Worm (Caenorhabditis elegans) whole organism, early embryonic: ENCODE data around the gene C39B10.4.

Source experiments
- ama-1 ChIP-seq: fragments of 150-350 bp; optimal IDR thresholded peaks from 2 replicates; lab custom pipeline; 2014
- hmg-4 ChIP-seq: fragments of 200-800 bp; sonication (Bioruptor generic); optimal IDR thresholded peaks from 2 replicates; lab custom pipeline; 2018; ENCODE audit warnings: mild to moderate bottlenecking, missing genetic modification characterization, missing compliant biosample characterization
- hnd-1 ChIP-seq: sonication (generic microtip); optimal IDR thresholded peaks from 2 replicates; lab custom pipeline; 2016; ENCODE audit warnings: missing genetic modification characterization, missing compliant biosample characterization
- scrt-1 ChIP-seq: fragments of 200-800 bp; sonication (Bioruptor generic); IDR thresholded peaks from 2 replicates; pipeline ENCODE4 v1.3.6; 2022; ENCODE audit warnings: missing genetic modification characterization, missing compliant biosample characterization

DNA sequence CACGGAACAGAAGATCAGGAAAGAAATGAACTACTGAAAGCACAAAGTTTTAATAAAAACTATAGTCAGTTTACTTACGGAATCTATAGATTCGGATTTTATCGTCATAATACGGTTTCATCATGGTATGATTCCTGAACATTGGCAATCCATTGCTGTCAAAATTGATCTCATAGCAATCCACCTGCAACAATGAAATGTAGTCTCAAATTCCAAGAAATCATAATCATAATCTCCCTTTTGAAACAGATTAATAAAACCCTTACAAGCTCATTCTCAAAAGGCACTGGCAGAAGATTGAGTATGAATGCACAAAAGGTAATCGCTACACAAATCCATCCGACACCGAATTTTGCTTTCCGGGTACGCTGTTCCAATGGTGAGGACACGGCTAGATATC, 17.6 kb downstream of the C39B10.4 start:
- TF ChIP-seq hnd-1 (tag; lab: Kevin White, UChicago) = no peak
- TF ChIP-seq ama-1 (lab: Kevin White, UChicago) = no peak
- no peak for TF ChIP-seq hmg-4
- TF ChIP-seq scrt-1 (GFP tag; lab: Robert Waterston, UW) = no peak
